Worm (Caenorhabditis elegans) whole organism, L3 larva: ENCODE measurements around the gene F44D12.10.

Source experiments
- lin-15B ChIP-seq: fragments of 150-350 bp; optimal IDR thresholded peaks from 2 replicates; lab custom pipeline; 2014; ENCODE audit warnings: missing biosample characterization, missing genetic modification characterization
- nfya-1 ChIP-seq: sonication (generic microtip); optimal IDR thresholded peaks from 2 replicates; lab custom pipeline; 2017; ENCODE audit warnings: missing genetic modification characterization, mild to moderate bottlenecking, missing compliant biosample characterization, antibody characterized with exemption, moderate library complexity; ENCODE audit not compliant: insufficient read depth
- nhr-11 ChIP-seq: fragments of 150-350 bp; optimal IDR thresholded peaks from 2 replicates; lab custom pipeline; 2014; ENCODE audit warnings: missing biosample characterization, missing genetic modification characterization
- nhr-76 ChIP-seq: fragments of 150-350 bp; sonication (generic microtip); optimal IDR thresholded peaks from 5 replicates; lab custom pipeline; 2014; ENCODE audit warnings: missing biosample characterization, missing genetic modification characterization
- pha-4 ChIP-seq: fragments of 150-350 bp; optimal IDR thresholded peaks from 2 replicates; lab custom pipeline; 2014; ENCODE audit warnings: missing biosample characterization, missing genetic modification reagents, missing genetic modification characterization
- pqm-1 ChIP-seq: fragments of 150-350 bp; optimal IDR thresholded peaks from 2 replicates; lab custom pipeline; 2017; ENCODE audit warnings: missing biosample characterization, missing genetic modification characterization, inconsistent platforms
- unc-62 ChIP-seq: fragments of 150-350 bp; sonication (generic microtip); optimal IDR thresholded peaks from 4 replicates; lab custom pipeline; 2014; ENCODE audit warnings: missing biosample characterization, missing genetic modification reagents, missing genetic modification characterization
- ztf-11 ChIP-seq: fragments of 150-350 bp; optimal IDR thresholded peaks from 2 replicates; lab custom pipeline; 2014; ENCODE audit warnings: missing biosample characterization, missing genetic modification characterization

DNA sequence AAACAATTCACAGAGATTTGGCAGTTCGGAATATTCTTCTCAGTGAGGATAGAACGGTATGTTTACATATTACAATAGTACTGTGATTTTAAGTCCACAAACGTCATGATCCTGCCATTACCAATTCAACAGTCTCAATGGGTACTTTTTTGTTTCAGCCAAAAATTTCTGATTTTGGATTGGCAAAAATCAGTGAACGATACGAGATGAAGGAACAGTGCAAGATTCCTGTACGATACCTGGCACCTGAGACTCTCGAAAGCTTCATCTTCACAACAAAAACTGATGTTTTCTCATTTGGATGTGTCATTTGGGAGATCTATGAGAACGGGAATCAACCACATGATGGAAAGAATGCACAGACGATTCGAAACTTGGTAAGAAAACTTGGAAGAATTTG lies 41.1 kb upstream of the F44D12.10 start:
- TF ChIP-seq pha-4 (tag; lab: Kevin White, UChicago), result no peak
- no peak for TF ChIP-seq nfya-1
- no peak for TF ChIP-seq nhr-11 (tag; lab: Kevin White, UChicago)
- TF ChIP-seq unc-62 (GFP tag; lab: Kevin White, UChicago), result no peak
- no peak for TF ChIP-seq pqm-1 (tag; lab: Kevin White, UChicago)
- no peak for TF ChIP-seq nhr-76 (tag; lab: Kevin White, UChicago)
- TF ChIP-seq ztf-11 (tag; lab: Kevin White, UChicago), result no peak
- no peak for TF ChIP-seq lin-15B (tag; lab: Kevin White, UChicago)
